Fruit fly (Drosophila melanogaster) whole organism, wandering third instar larva: ENCODE data around the gene hth.

Experiments
- Abd-B ChIP-seq: fragments of >200 bp; optimal IDR thresholded peaks from 2 replicates; lab custom pipeline; 2017; ENCODE audit warnings: missing biosample characterization, missing genetic modification characterization
- CG32264 ChIP-seq: fragments of 200-800 bp; sonication (Bioruptor generic); optimal IDR thresholded peaks from 2 replicates; lab custom pipeline; 2016; ENCODE audit warnings: missing biosample characterization, missing genetic modification characterization
- CG9705 ChIP-seq: fragments of 200-800 bp; sonication (Bioruptor generic); optimal IDR thresholded peaks from 2 replicates; lab custom pipeline; 2018; ENCODE audit warnings: missing biosample characterization, mild to moderate bottlenecking, missing genetic modification characterization
- CrebA ChIP-seq: fragments of 200-800 bp; sonication (Bioruptor generic); optimal IDR thresholded peaks from 2 replicates; lab custom pipeline; 2016; ENCODE audit warnings: missing biosample characterization, mild to moderate bottlenecking, missing genetic modification characterization, borderline replicate concordance
- Dfd ChIP-seq: fragments of >200 bp; optimal IDR thresholded peaks from 2 replicates; lab custom pipeline; 2017; ENCODE audit warnings: missing biosample characterization, missing genetic modification characterization
- Dif ChIP-seq: fragments of 200-275, 200-300 bp; sonication (Bioruptor generic); optimal IDR thresholded peaks from 2 replicates; lab custom pipeline; 2018; ENCODE audit warnings: missing biosample characterization, missing genetic modification characterization; ENCODE audit not compliant: partially characterized antibody
- GATAd ChIP-seq: sonication (Bioruptor generic); optimal IDR thresholded peaks from 2 replicates; lab custom pipeline; 2016; ENCODE audit warnings: missing biosample characterization, missing genetic modification characterization
- HLH106 ChIP-seq: fragments of 200-800 bp; optimal IDR thresholded peaks from 3 replicates; lab custom pipeline; 2019; ENCODE audit warnings: missing biosample characterization, mild to moderate bottlenecking, missing genetic modification characterization, moderate library complexity
- Hnf4 ChIP-seq: fragments of 200-800 bp; sonication (Bioruptor generic); optimal IDR thresholded peaks from 2 replicates; lab custom pipeline; 2016; ENCODE audit warnings: missing biosample characterization, mild to moderate bottlenecking, missing genetic modification characterization
- Hr78 ChIP-seq: fragments of >200 bp; optimal IDR thresholded peaks from 2 replicates; lab custom pipeline; 2017; ENCODE audit warnings: missing biosample characterization, missing genetic modification characterization
- Hr83 ChIP-seq: fragments of 200-300 bp; sonication (Bioruptor generic); optimal IDR thresholded peaks from 2 replicates; lab custom pipeline; 2016; ENCODE audit warnings: missing biosample characterization, mild to moderate bottlenecking, missing genetic modification characterization, moderate library complexity; ENCODE audit not compliant: poor library complexity, severe bottlenecking
- Jra ChIP-seq: sonication (Bioruptor generic); optimal IDR thresholded peaks from 2 replicates; lab custom pipeline; 2016; ENCODE audit warnings: missing biosample characterization, missing genetic modification characterization
- Mio ChIP-seq: sonication (Bioruptor generic); optimal IDR thresholded peaks from 2 replicates; lab custom pipeline; 2016; ENCODE audit warnings: missing biosample characterization, missing genetic modification characterization
- Myc ChIP-seq: fragments of >200 bp; optimal IDR thresholded peaks from 2 replicates; lab custom pipeline; 2017
- N ChIP-seq: fragments of >200 bp; optimal IDR thresholded peaks from 2 replicates; lab custom pipeline; 2018; ENCODE audit warnings: missing biosample characterization, missing external identifiers, missing genetic modification characterization
- OdsH ChIP-seq: fragments of 200-800 bp; sonication (Bioruptor generic); optimal IDR thresholded peaks from 2 replicates; lab custom pipeline; 2016; ENCODE audit warnings: missing biosample characterization, mild to moderate bottlenecking, missing genetic modification characterization
- Rel ChIP-seq, 2 experiments: fragments of 200-800 bp; sonication (Bioruptor generic) in 1 of 2; optimal IDR thresholded peaks; 2 replicates in 1 of 2; 3 replicates in 1 of 2; lab custom pipeline; 2016 to 2019; ENCODE audit warnings: mild to moderate bottlenecking in 2 of 2, missing biosample characterization in 2 of 2, missing genetic modification characterization in 2 of 2, moderate library complexity in 1 of 2
- Sp1 ChIP-seq: fragments of 200-800 bp; sonication (Bioruptor generic); optimal IDR thresholded peaks from 3 replicates; lab custom pipeline; 2019; ENCODE audit warnings: missing biosample characterization, mild to moderate bottlenecking, missing genetic modification characterization, moderate library complexity
- Vsx2 ChIP-seq: fragments of 200-300, 225-300 bp; sonication (Bioruptor generic); optimal IDR thresholded peaks from 2 replicates; lab custom pipeline; 2018; ENCODE audit warnings: missing biosample characterization, missing genetic modification characterization; ENCODE audit not compliant: partially characterized antibody
- br ChIP-seq: fragments of 200-800 bp; sonication (Bioruptor generic); optimal IDR thresholded peaks from 2 replicates; lab custom pipeline; 2016; ENCODE audit warnings: missing biosample characterization, missing genetic modification characterization
- brk ChIP-seq: fragments of 200-800 bp; sonication (Bioruptor generic); optimal IDR thresholded peaks from 2 replicates; lab custom pipeline; 2016; ENCODE audit warnings: missing biosample characterization, mild to moderate bottlenecking, missing genetic modification characterization
- dl ChIP-seq, 2 experiments: fragments of 175-275, 200-275 bp in 1 of 2; fragments of 200-275 bp in 1 of 2; sonication (Bioruptor generic); optimal IDR thresholded peaks; lab custom pipeline; 2018; ENCODE audit warnings: mild to moderate bottlenecking in 2 of 2, missing biosample characterization in 2 of 2, missing genetic modification characterization in 2 of 2, moderate library complexity in 2 of 2; ENCODE audit not compliant: partially characterized antibody in 2 of 2, insufficient read depth in 1 of 2
- dmrt93B ChIP-seq: fragments of 200-800 bp; sonication (Bioruptor generic); optimal IDR thresholded peaks from 2 replicates; lab custom pipeline; 2018; ENCODE audit warnings: missing biosample characterization, mild to moderate bottlenecking, missing genetic modification characterization
- dsf ChIP-seq: sonication (Bioruptor generic); optimal IDR thresholded peaks from 2 replicates; lab custom pipeline; 2016; ENCODE audit warnings: missing biosample characterization, missing genetic modification characterization, borderline replicate concordance
- ey ChIP-seq: fragments of 200-800 bp; sonication (Bioruptor generic); optimal IDR thresholded peaks from 2 replicates; lab custom pipeline; 2016; ENCODE audit warnings: missing biosample characterization, missing genetic modification characterization
- foxo ChIP-seq, 2 experiments: fragments of 200-800 bp; sonication (Bioruptor generic); optimal IDR thresholded peaks; 2 replicates in 1 of 2; 3 replicates in 1 of 2; lab custom pipeline; 2016 to 2017; ENCODE audit warnings: missing biosample characterization in 2 of 2, missing genetic modification characterization in 2 of 2
- fru ChIP-seq: fragments of 200-800 bp; sonication (Bioruptor generic); optimal IDR thresholded peaks from 3 replicates; lab custom pipeline; 2016; ENCODE audit warnings: missing biosample characterization, mild to moderate bottlenecking, missing genetic modification characterization
- h ChIP-seq: fragments of 200-800 bp; sonication (Bioruptor generic); optimal IDR thresholded peaks from 3 replicates; lab custom pipeline; 2016; ENCODE audit warnings: missing biosample characterization, mild to moderate bottlenecking, missing genetic modification characterization
- jim ChIP-seq: fragments of 175-275, 200-325 bp; sonication (Bioruptor generic); optimal IDR thresholded peaks from 2 replicates; lab custom pipeline; 2016; ENCODE audit warnings: missing biosample characterization, mild to moderate bottlenecking, missing genetic modification characterization
- lola ChIP-seq: fragments of >200 bp; optimal IDR thresholded peaks from 2 replicates; lab custom pipeline; 2017; ENCODE audit warnings: missing biosample characterization, missing genetic modification characterization
- pan ChIP-seq: fragments of >200 bp; optimal IDR thresholded peaks from 2 replicates; lab custom pipeline; 2017
- psq ChIP-seq: fragments of 200-800 bp; sonication (Bioruptor generic); optimal IDR thresholded peaks from 3 replicates; lab custom pipeline; 2017; ENCODE audit warnings: missing biosample characterization, mild to moderate bottlenecking, missing genetic modification characterization, moderate library complexity
- rgr ChIP-seq: fragments of 200-800 bp; sonication (Bioruptor generic); optimal IDR thresholded peaks from 3 replicates; lab custom pipeline; 2016; ENCODE audit warnings: missing biosample characterization, mild to moderate bottlenecking, missing genetic modification characterization
- sage ChIP-seq: fragments of 200-800 bp; sonication (Bioruptor generic); optimal IDR thresholded peaks from 2 replicates; lab custom pipeline; 2016; ENCODE audit warnings: missing biosample characterization, mild to moderate bottlenecking, missing genetic modification characterization
- sv ChIP-seq: fragments of 200-800 bp; sonication (Bioruptor generic); optimal IDR thresholded peaks from 3 replicates; lab custom pipeline; 2016; ENCODE audit warnings: missing biosample characterization, missing genetic modification characterization
- tai ChIP-seq: sonication (Bioruptor generic); optimal IDR thresholded peaks from 2 replicates; lab custom pipeline; 2016; ENCODE audit warnings: missing biosample characterization, missing genetic modification characterization
- usp ChIP-seq: fragments of >200 bp; optimal IDR thresholded peaks from 2 replicates; lab custom pipeline; 2017; ENCODE audit warnings: missing biosample characterization, missing genetic modification characterization
- woc ChIP-seq: sonication (Bioruptor generic); optimal IDR thresholded peaks from 2 replicates; lab custom pipeline; 2016; ENCODE audit warnings: missing biosample characterization, mild to moderate bottlenecking, missing genetic modification characterization

The hth gene

DNA sequence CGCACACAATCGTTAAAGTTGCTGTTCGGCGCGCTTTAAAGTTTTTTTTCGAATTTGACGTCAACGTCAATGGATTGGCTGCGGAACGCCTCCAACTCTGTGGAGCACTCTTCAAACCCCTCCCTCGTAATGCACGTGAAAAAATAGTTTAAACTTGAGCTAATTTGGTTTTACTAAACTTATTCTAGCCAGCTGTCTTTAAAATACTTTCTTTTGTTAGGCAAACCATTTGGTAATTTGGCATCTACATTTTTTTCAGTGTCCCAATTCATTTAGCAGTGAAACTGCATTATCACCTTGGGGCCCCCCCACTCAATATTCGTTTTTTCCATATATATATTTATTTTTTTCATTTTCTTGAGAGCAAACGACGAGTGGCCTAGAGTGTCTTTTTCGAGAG is 78.8 kb downstream of the hth start:
- TF ChIP-seq psq (GFP tag; lab: Kevin White, UChicago), result no peak
- TF ChIP-seq br (GFP tag; lab: Kevin White, UChicago), result no peak
- no peak for TF ChIP-seq CG32264 (GFP tag; lab: Kevin White, UChicago)
- peak; percentile 29 for TF ChIP-seq OdsH (GFP tag; lab: Kevin White, UChicago)
- no peak for TF ChIP-seq Hr78 (GFP tag; lab: Kevin White, UChicago)
- peak; percentile 48 for TF ChIP-seq fru (GFP tag; lab: Kevin White, UChicago)
- no peak for TF ChIP-seq Dfd (GFP tag; lab: Kevin White, UChicago)
- no peak for TF ChIP-seq dsf (GFP tag; lab: Kevin White, UChicago)
- TF ChIP-seq tai, result no peak
- no peak for TF ChIP-seq usp (GFP tag; lab: Kevin White, UChicago)
- TF ChIP-seq Myc (lab: Kevin White, UChicago), result no peak
- no peak for TF ChIP-seq dmrt93B (GFP tag; lab: Kevin White, UChicago)
- no peak for TF ChIP-seq pan
- TF ChIP-seq Rel (GFP tag; optimal IDR thresholded peaks at IDR 0.05; lab: Kevin White, UChicago), result no peak
- no peak for TF ChIP-seq Rel (tag; optimal IDR thresholded peaks at IDR 0.05; lab: Kevin White, UChicago)
- TF ChIP-seq sv (GFP tag; lab: Kevin White, UChicago), result peak; percentile 3
- no peak for TF ChIP-seq woc (GFP tag; lab: Kevin White, UChicago)
- no peak for TF ChIP-seq Hr83 (GFP tag; lab: Kevin White, UChicago)
- no peak for TF ChIP-seq lola (GFP tag; lab: Kevin White, UChicago)
- no peak for TF ChIP-seq brk (GFP tag; lab: Kevin White, UChicago)
- no peak for TF ChIP-seq N (GFP tag; lab: Kevin White, UChicago)
- TF ChIP-seq Vsx2 (GFP tag; lab: Kevin White, UChicago), result no peak
- TF ChIP-seq Dif (GFP tag; lab: Kevin White, UChicago), result no peak
- peak in 1 of 2 experiments; percentile 48 for TF ChIP-seq foxo (GFP tag; optimal IDR thresholded peaks at IDR 0.05; lab: Kevin White, UChicago)
- TF ChIP-seq dl (GFP tag; optimal IDR thresholded peaks at IDR 0.05; lab: Kevin White, UChicago; ENCODE audit: insufficient read depth in 1 of 2, partially characterized antibody in 2 of 2), result no peak
- TF ChIP-seq Jra (GFP tag; lab: Kevin White, UChicago), result no peak
- no peak for TF ChIP-seq Sp1 (GFP tag; lab: Kevin White, UChicago)
- peak; percentile 47 for TF ChIP-seq h
- TF ChIP-seq GATAd (GFP tag; lab: Kevin White, UChicago), result no peak
- no peak for TF ChIP-seq CG9705 (GFP tag; lab: Kevin White, UChicago)
- no peak for TF ChIP-seq HLH106 (tag; lab: Kevin White, UChicago)
- no peak for TF ChIP-seq Abd-B (GFP tag; lab: Kevin White, UChicago)
- peak; percentile 24 for TF ChIP-seq ey (GFP tag; lab: Kevin White, UChicago)
- no peak for TF ChIP-seq CrebA (GFP tag; lab: Kevin White, UChicago)
- TF ChIP-seq sage (GFP tag; lab: Kevin White, UChicago), result no peak
- TF ChIP-seq rgr (GFP tag; lab: Kevin White, UChicago), result peak; percentile 56
- no peak for TF ChIP-seq Mio (GFP tag; lab: Kevin White, UChicago)
- peak; percentile 13 for TF ChIP-seq Hnf4 (GFP tag; lab: Kevin White, UChicago)
- no peak for TF ChIP-seq jim (GFP tag; lab: Kevin White, UChicago)
- TF ChIP-seq, all 38 proteins: peak for 8

DNA sequence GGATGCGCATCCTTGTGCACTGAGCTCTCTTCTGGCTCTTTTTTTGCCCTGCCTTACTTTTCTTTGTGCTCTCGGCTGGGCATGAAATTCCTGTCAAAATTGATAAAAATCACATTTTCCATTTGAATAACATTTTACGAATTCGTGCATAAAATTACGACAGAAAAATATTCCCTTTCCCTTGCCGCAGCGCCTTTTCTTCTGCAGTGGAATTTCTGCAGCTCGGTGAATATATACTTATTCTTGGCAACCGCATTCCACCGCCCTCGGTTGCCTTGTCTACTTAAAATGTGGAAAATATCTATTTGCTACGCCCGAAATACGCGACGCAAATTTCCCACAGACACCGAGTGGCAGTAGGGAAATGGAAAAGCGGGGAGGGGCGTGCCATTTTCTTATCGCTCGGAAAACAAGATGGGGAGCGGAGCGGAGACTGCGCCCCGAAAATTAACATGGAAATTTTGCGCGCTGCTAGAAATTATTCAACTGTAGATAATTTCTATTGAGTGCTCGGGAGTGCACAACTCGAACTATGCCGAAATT is 79.4 kb downstream of the hth start:
- TF ChIP-seq Rel (GFP tag; optimal IDR thresholded peaks at IDR 0.05; lab: Kevin White, UChicago) (no peak), Rel (tag; optimal IDR thresholded peaks at IDR 0.05; lab: Kevin White, UChicago) (no peak)
